Worm (Caenorhabditis elegans) whole organism, L3 larva: ENCODE measurements around the gene ZK856.4.

Experiments used
- ZK546.5 ChIP-seq: sonication (generic microtip); optimal IDR thresholded peaks from 2 replicates; lab custom pipeline; 2017; ENCODE audit warnings: missing biosample characterization, missing genetic modification characterization
- ceh-16 ChIP-seq: sonication (generic microtip); optimal IDR thresholded peaks from 2 replicates; lab custom pipeline; 2017; ENCODE audit warnings: missing biosample characterization, missing genetic modification characterization
- ceh-82 ChIP-seq: fragments of 150-350 bp; optimal IDR thresholded peaks from 2 replicates; lab custom pipeline; 2014; ENCODE audit warnings: missing biosample characterization, missing genetic modification characterization
- ceh-9 ChIP-seq: sonication (generic microtip); optimal IDR thresholded peaks from 2 replicates; lab custom pipeline; 2018; ENCODE audit warnings: missing biosample characterization, missing genetic modification characterization
- daf-12 ChIP-seq: fragments of 150-350 bp; optimal IDR thresholded peaks from 2 replicates; lab custom pipeline; 2014; ENCODE audit warnings: missing biosample characterization, missing genetic modification reagents, missing genetic modification characterization
- egl-27 ChIP-seq: sonication (generic microtip); optimal IDR thresholded peaks from 4 replicates; lab custom pipeline; 2017; ENCODE audit warnings: missing biosample characterization, missing genetic modification reagents, missing genetic modification characterization
- egl-5 ChIP-seq: fragments of 150-350 bp; optimal IDR thresholded peaks from 2 replicates; lab custom pipeline; 2017; ENCODE audit warnings: missing biosample characterization, missing genetic modification reagents, missing genetic modification characterization, inconsistent platforms
- elt-1 ChIP-seq: fragments of 150-350 bp; optimal IDR thresholded peaks from 2 replicates; lab custom pipeline; 2014; ENCODE audit warnings: missing biosample characterization, missing genetic modification characterization
- elt-2 ChIP-seq: sonication (generic microtip); optimal IDR thresholded peaks from 2 replicates; lab custom pipeline; 2016; ENCODE audit warnings: missing genetic modification reagents, mild to moderate bottlenecking, missing genetic modification characterization, missing compliant biosample characterization
- eor-1 ChIP-seq, 2 experiments: fragments of 150-350 bp; optimal IDR thresholded peaks; 2 replicates each; lab custom pipeline; 2014 to 2018; ENCODE audit warnings: missing biosample characterization in 2 of 2, missing genetic modification characterization in 2 of 2
- fkh-10 ChIP-seq: sonication (generic microtip); optimal IDR thresholded peaks from 2 replicates; lab custom pipeline; 2017; ENCODE audit warnings: missing biosample characterization, missing genetic modification reagents, missing genetic modification characterization
- fkh-2 ChIP-seq: fragments of 150-350 bp; optimal IDR thresholded peaks from 2 replicates; lab custom pipeline; 2014; ENCODE audit warnings: missing biosample characterization, missing genetic modification reagents, missing genetic modification characterization
- fos-1 ChIP-seq: fragments of 150-350 bp; optimal IDR thresholded peaks from 2 replicates; lab custom pipeline; 2014; ENCODE audit warnings: missing biosample characterization, missing genetic modification characterization
- lin-39 ChIP-seq: fragments of 150-350 bp; optimal IDR thresholded peaks from 2 replicates; lab custom pipeline; 2018; ENCODE audit warnings: missing biosample characterization, missing genetic modification reagents, missing genetic modification characterization
- mdl-1 ChIP-seq: fragments of 150-350 bp; optimal IDR thresholded peaks from 2 replicates; lab custom pipeline; 2014; ENCODE audit warnings: missing biosample characterization, missing genetic modification characterization
- mml-1 ChIP-seq: fragments of 150-350 bp; sonication (generic microtip); optimal IDR thresholded peaks from 3 replicates; lab custom pipeline; 2014; ENCODE audit warnings: missing biosample characterization, missing genetic modification characterization
- nfya-1 ChIP-seq: sonication (generic microtip); optimal IDR thresholded peaks from 2 replicates; lab custom pipeline; 2017; ENCODE audit warnings: missing genetic modification characterization, mild to moderate bottlenecking, missing compliant biosample characterization, antibody characterized with exemption, moderate library complexity; ENCODE audit not compliant: insufficient read depth
- nhr-11 ChIP-seq: fragments of 150-350 bp; optimal IDR thresholded peaks from 2 replicates; lab custom pipeline; 2014; ENCODE audit warnings: missing biosample characterization, missing genetic modification characterization
- nhr-12 ChIP-seq: fragments of 150-350 bp; optimal IDR thresholded peaks from 2 replicates; lab custom pipeline; 2014; ENCODE audit warnings: missing biosample characterization, missing genetic modification characterization
- nhr-237 ChIP-seq: fragments of 150-350 bp; optimal IDR thresholded peaks from 2 replicates; lab custom pipeline; 2014; ENCODE audit warnings: missing biosample characterization, missing genetic modification characterization
- nhr-25 ChIP-seq: sonication (generic microtip); optimal IDR thresholded peaks from 2 replicates; lab custom pipeline; 2017; ENCODE audit warnings: missing biosample characterization, missing genetic modification characterization
- nhr-28 ChIP-seq: fragments of 150-350 bp; optimal IDR thresholded peaks from 2 replicates; lab custom pipeline; 2014; ENCODE audit warnings: missing biosample characterization, missing genetic modification characterization
- nhr-43 ChIP-seq: sonication (generic microtip); optimal IDR thresholded peaks from 2 replicates; lab custom pipeline; 2016; ENCODE audit warnings: mild to moderate bottlenecking, missing genetic modification characterization, missing compliant biosample characterization; ENCODE audit not compliant: poor library complexity, severe bottlenecking
- nhr-67 ChIP-seq: fragments of 150-350 bp; optimal IDR thresholded peaks from 2 replicates; lab custom pipeline; 2014; ENCODE audit warnings: missing biosample characterization, missing genetic modification characterization
- nhr-76 ChIP-seq: fragments of 150-350 bp; sonication (generic microtip); optimal IDR thresholded peaks from 5 replicates; lab custom pipeline; 2014; ENCODE audit warnings: missing biosample characterization, missing genetic modification characterization
- nhr-77 ChIP-seq: fragments of 150-350 bp; optimal IDR thresholded peaks from 2 replicates; lab custom pipeline; 2014; ENCODE audit warnings: missing biosample characterization, missing genetic modification characterization
- pha-4 ChIP-seq: fragments of 150-350 bp; optimal IDR thresholded peaks from 2 replicates; lab custom pipeline; 2014; ENCODE audit warnings: missing biosample characterization, missing genetic modification reagents, missing genetic modification characterization
- skn-1 ChIP-seq: fragments of 150-350 bp; optimal IDR thresholded peaks from 2 replicates; lab custom pipeline; 2014; ENCODE audit warnings: missing biosample characterization, missing genetic modification characterization
- snpc-4 ChIP-seq: fragments of 150-350 bp; optimal IDR thresholded peaks from 2 replicates; lab custom pipeline; 2014; ENCODE audit warnings: missing biosample characterization, missing genetic modification characterization
- unc-62 ChIP-seq: fragments of 150-350 bp; sonication (generic microtip); optimal IDR thresholded peaks from 4 replicates; lab custom pipeline; 2014; ENCODE audit warnings: missing biosample characterization, missing genetic modification reagents, missing genetic modification characterization
- zag-1 ChIP-seq: fragments of 150-350 bp; optimal IDR thresholded peaks from 2 replicates; lab custom pipeline; 2014; ENCODE audit warnings: missing biosample characterization, missing genetic modification characterization
- ztf-11 ChIP-seq: fragments of 150-350 bp; optimal IDR thresholded peaks from 2 replicates; lab custom pipeline; 2014; ENCODE audit warnings: missing biosample characterization, missing genetic modification characterization

Gene ZK856.4

DNA sequence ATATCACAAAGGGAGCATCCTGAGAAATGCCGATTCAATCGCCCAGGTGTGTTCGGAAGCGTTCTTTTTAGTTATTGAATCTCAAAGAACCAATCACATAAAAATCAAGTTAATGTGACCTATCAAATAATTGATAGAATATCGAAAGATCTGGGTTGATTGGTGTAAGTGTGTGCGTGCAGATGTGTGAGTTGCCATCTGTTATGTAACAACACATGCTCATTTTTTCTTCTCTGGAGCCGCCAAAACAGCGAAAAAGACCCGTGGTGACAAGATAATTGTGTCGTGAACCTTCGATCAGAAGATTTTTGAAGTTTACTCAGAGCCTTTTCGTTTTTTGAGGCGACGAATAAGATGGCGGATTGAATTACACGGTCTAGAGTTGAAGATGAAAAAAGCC is 36.3 kb upstream of the ZK856.4 start:
- no peak for TF ChIP-seq skn-1 (tag; lab: Kevin White, UChicago)
- no peak for TF ChIP-seq nhr-237 (tag; lab: Kevin White, UChicago)
- TF ChIP-seq ceh-82 (tag; lab: Kevin White, UChicago): no peak
- peak; percentile 81 for TF ChIP-seq egl-5 (tag; lab: Kevin White, UChicago)
- TF ChIP-seq fkh-10 (GFP tag; lab: Kevin White, UChicago): no peak
- no peak for TF ChIP-seq ceh-9
- no peak for TF ChIP-seq mdl-1 (tag; lab: Kevin White, UChicago)
- peak; percentile 29 for TF ChIP-seq nfya-1 (tag; lab: Kevin White, UChicago)

DNA sequence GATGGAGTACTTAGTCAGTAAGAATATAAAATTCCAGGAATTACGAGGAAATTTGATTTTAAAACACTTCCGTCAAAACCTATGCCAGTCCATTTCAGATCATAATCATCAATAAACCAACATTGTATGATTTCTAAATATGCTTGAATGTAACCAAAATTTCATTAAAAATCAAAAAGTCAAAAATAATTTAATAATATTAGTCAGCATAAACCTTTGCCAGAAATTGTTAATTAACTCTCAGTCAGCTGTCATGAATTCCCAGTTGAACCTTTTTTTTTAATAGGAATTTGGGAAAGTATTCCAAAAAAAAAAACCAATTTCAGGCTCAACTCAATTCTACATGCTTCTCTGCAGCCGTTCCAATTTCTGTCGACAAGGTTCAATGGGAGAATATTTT is 34.7 kb upstream of the ZK856.4 start, which contains the start of gene srsx-26:
srsx-26 (plus strand) TSS at position 301 of the 400 bp plus-strand sequence.
- TF ChIP-seq fos-1 (tag; lab: Kevin White, UChicago) (no peak), nhr-76 (tag; lab: Kevin White, UChicago) (no peak), ceh-9 (no peak), nhr-43 (tag; lab: Kevin White, UChicago) (no peak), egl-27 (tag; lab: Kevin White, UChicago) (no peak)

DNA sequence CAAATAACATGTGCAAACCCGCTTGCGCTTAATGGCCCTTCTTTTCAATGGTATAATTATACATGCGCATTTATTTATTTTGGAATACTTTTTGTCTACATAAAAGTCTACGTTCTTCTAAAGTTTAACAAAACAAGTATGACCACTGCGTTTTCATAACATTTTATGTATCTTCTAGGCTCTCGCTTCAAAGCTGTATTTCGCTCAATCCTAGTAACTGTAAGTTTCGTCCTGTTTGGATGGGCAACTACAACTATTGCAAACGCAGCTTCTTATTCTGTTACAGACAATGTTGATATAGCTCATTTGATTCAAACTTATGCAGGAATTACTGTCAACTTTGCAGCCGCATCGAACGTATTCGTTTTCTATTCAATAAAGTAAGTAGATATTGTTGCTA is 33.4 kb upstream of the ZK856.4 start, which contains the start of gene srsx-27:
srsx-27 (plus strand) TSS at position 301 of the 400 bp plus-strand sequence.
- no peak for TF ChIP-seq daf-12

DNA sequence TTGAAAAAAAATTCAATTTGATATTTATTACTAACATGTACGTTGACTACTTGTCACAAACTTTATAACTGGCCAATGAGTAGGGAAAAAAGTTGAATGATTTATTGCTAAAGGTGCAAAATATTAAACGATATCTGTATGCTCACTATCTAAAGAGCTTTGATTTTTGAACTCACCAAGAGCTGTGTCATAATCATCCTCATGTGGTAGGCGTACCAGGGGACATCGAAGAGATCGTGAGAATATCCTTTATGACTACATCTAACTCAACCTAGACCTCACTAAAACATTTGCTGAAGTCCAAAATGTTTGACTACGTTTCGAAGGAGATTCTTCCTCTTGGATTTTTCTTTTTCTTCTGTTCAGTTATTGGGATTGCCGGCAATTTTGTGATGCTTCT is 30.8 kb upstream of the ZK856.4 start, which contains the start of gene srsx-28:
srsx-28 (plus strand) TSS at position 301 of the 400 bp plus-strand sequence.
- TF ChIP-seq nhr-77 (no peak), elt-2 (no peak), ztf-11 (tag; lab: Kevin White, UChicago) (no peak), nhr-28 (tag; lab: Kevin White, UChicago) (no peak), nhr-11 (no peak), pha-4 (tag; lab: Kevin White, UChicago) (no peak), nhr-76 (tag; lab: Kevin White, UChicago) (no peak), nhr-67 (no peak), zag-1 (no peak)

DNA sequence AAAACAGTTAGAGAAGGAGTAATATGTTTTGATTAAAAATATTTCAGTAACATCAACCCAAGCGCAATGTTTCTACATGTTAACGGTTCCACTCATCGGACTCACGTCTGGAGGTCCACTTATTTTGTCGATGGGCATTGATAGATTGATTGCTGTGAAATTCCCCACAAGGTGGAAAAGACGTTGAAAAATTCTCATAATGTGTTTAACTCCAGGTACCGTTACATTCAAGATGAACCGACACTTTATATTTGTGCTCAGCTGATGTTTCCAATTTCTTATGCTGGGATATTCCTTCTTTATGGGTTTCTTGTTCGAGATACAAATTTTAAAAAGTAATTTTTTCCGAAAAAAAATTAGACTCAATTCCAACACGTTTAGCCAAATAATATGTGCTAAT is 30.0 kb upstream of the ZK856.4 start:
- TF ChIP-seq mml-1 (tag; lab: Kevin White, UChicago) (no peak), ZK546.5 (tag; lab: Kevin White, UChicago) (no peak), fos-1 (tag; lab: Kevin White, UChicago) (no peak), mdl-1 (tag; lab: Kevin White, UChicago) (no peak), ceh-16 (tag; lab: Kevin White, UChicago) (no peak), nhr-25 (tag; lab: Kevin White, UChicago) (no peak), pha-4 (tag; lab: Kevin White, UChicago) (no peak), nhr-76 (tag; lab: Kevin White, UChicago) (no peak), nhr-67 (no peak), ceh-9 (no peak), lin-39 (tag; lab: Kevin White, UChicago) (no peak), unc-62 (GFP tag; lab: Kevin White, UChicago) (no peak), daf-12 (no peak), nhr-43 (tag; lab: Kevin White, UChicago) (no peak), elt-2 (no peak)

DNA sequence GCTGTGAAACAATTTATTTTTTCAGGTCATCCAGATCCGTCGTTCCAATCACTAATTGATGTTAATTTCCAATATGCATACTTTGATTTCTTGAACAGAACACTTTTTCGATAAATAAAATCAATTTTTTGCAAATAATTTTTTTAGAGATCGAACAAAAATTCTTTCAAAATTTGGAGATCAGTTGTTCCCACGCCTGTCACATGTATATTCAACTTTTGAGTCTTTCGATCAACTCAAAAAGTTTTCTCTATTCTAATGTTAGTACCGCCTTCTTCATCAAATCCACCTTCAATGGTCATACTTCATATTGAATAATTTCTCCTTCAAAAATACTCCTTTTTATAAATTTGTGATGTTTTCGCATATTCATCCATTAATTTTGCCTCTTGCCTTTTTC is 28.4 kb upstream of the ZK856.4 start, which contains the start of gene srsx-29:
srsx-29 (plus strand) TSS at position 301 of the 400 bp plus-strand sequence.
- TF ChIP-seq elt-1 (tag; lab: Kevin White, UChicago) (no peak), pha-4 (tag; lab: Kevin White, UChicago) (no peak), daf-12 (no peak), ceh-82 (tag; lab: Kevin White, UChicago) (no peak), eor-1 (tag; optimal IDR thresholded peaks at IDR 0.05; lab: Kevin White, UChicago) (no peak), egl-27 (tag; lab: Kevin White, UChicago) (no peak), nhr-67 (no peak), fkh-2 (tag; lab: Kevin White, UChicago) (no peak), snpc-4 (no peak), fos-1 (tag; lab: Kevin White, UChicago) (no peak), nhr-12 (tag; lab: Kevin White, UChicago) (no peak), nhr-11 (no peak)
- TF ChIP-seq, all 47 proteins: peak for 0
